Worm (Caenorhabditis elegans) whole organism, L4/young adult: ENCODE data around the gene grl-11.

ENCODE experiments used
- W03F9.2 ChIP-seq: fragments of 150-350 bp; optimal IDR thresholded peaks from 2 replicates; lab custom pipeline; 2014; ENCODE audit warnings: missing biosample characterization, missing genetic modification characterization
- dao-5 ChIP-seq: sonication (generic microtip); optimal IDR thresholded peaks from 2 replicates; lab custom pipeline; 2016; ENCODE audit warnings: missing genotype, missing genetic modification characterization, moderate library complexity, missing compliant biosample characterization
- him-1 ChIP-seq: sonication (generic microtip); optimal IDR thresholded peaks from 2 replicates; lab custom pipeline; 2016; ENCODE audit warnings: missing genotype, missing genetic modification reagents, missing genetic modification characterization, missing compliant biosample characterization

DNA sequence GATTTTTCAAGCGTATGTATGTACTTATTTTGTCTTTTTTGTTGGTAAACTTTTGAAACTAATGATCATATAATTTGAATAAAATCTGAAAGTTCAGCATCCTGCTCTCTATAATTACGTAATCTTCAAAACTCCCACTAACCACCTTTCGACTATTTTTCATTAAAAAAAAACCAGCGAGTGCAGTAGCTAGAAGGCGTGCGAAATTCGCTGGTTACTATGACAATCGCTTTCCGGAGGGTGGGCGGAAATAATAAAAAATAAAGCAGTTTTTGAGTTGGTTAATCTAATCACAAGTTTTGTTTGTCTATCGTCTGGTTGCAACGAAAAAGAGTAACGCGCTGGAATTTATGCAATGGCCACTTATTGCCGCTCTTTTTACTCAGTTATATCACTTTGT lies 36.6 kb upstream of the grl-11 start, which contains the start of gene irld-34:
- TF ChIP-seq him-1 (tag; lab: Kevin White, UChicago) (no peak), W03F9.2 (no peak), dao-5 (no peak)
